Fruit fly (Drosophila melanogaster) whole organism, embryonic: ENCODE results near the gene SclB.

Source experiments
- Antp ChIP-seq: fragments of 200-800 bp; sonication (Bioruptor generic); optimal IDR thresholded peaks from 3 replicates; lab custom pipeline; 2016; ENCODE audit warnings: missing biosample characterization, missing genetic modification characterization
- Bteb2 ChIP-seq: fragments of 200-800 bp; sonication (Bioruptor generic); optimal IDR thresholded peaks from 2 replicates; lab custom pipeline; 2016; ENCODE audit warnings: missing biosample characterization, missing genetic modification characterization
- CG5245 ChIP-seq: fragments of 200-800 bp; sonication (Bioruptor generic); optimal IDR thresholded peaks from 3 replicates; lab custom pipeline; 2016; ENCODE audit warnings: missing biosample characterization, missing genetic modification characterization
- CG7745 ChIP-seq: fragments of 200-800 bp; sonication (Bioruptor generic); optimal IDR thresholded peaks from 2 replicates; lab custom pipeline; 2018; ENCODE audit warnings: missing biosample characterization, mild to moderate bottlenecking, missing genetic modification characterization, moderate library complexity
- CG8478 ChIP-seq: fragments of >200 bp; optimal IDR thresholded peaks from 2 replicates; lab custom pipeline; 2018
- Oli ChIP-seq: fragments of 200-800 bp; sonication (Bioruptor generic); optimal IDR thresholded peaks from 2 replicates; lab custom pipeline; 2018; ENCODE audit warnings: missing biosample characterization, mild to moderate bottlenecking, missing genetic modification characterization, moderate library complexity
- gcm2 ChIP-seq: fragments of 200-800 bp; sonication (Bioruptor generic); optimal IDR thresholded peaks from 2 replicates; lab custom pipeline; 2016; ENCODE audit warnings: missing biosample characterization, missing genetic modification characterization
- ham ChIP-seq: fragments of 200-800 bp; sonication (Bioruptor generic); IDR thresholded peaks from 2 replicates; pipeline ENCODE4 v1.3.6; 2022; ENCODE audit warnings: missing biosample characterization, missing genetic modification characterization
- jigr1 ChIP-seq: fragments of 200-800 bp; sonication (Bioruptor generic); IDR thresholded peaks from 3 replicates; pipeline ENCODE4 v1.3.6; 2022; ENCODE audit warnings: missing biosample characterization, missing genetic modification characterization
- pan ChIP-seq, 4 experiments: fragments of >200 bp in 3 of 4; fragments of 200-800 bp in 1 of 4; sonication (Bioruptor generic) in 1 of 4; optimal IDR thresholded peaks in 3 of 4; IDR thresholded peaks in 1 of 4; 2 replicates each; pipeline versions ENCODE4 v1.3.6 to Lab custom; 2017 to 2022; ENCODE audit warnings: missing biosample characterization in 2 of 4, missing genetic modification characterization in 2 of 4, mixed read lengths in 1 of 4
- sd ChIP-seq: fragments of 200-800 bp; sonication (Bioruptor generic); optimal IDR thresholded peaks from 3 replicates; lab custom pipeline; 2018; ENCODE audit warnings: missing biosample characterization, mild to moderate bottlenecking, missing genetic modification characterization, moderate library complexity
- sens-2 ChIP-seq: fragments of 200-800 bp; sonication (Bioruptor generic); IDR thresholded peaks from 2 replicates; pipeline ENCODE4 v1.3.6; 2022; ENCODE audit warnings: missing biosample characterization, missing genetic modification characterization
- shn ChIP-seq: fragments of 200-800 bp; sonication (Bioruptor generic); optimal IDR thresholded peaks from 3 replicates; lab custom pipeline; 2016; ENCODE audit warnings: missing biosample characterization, missing genetic modification characterization
- sug ChIP-seq: fragments of 200-800 bp; optimal IDR thresholded peaks from 2 replicates; lab custom pipeline; 2019; ENCODE audit warnings: missing biosample characterization, mild to moderate bottlenecking, missing genetic modification characterization, moderate library complexity

dm6 chr2L:16876555-16876954 lies 38.8 kb downstream of the SclB start:
- no peak for TF ChIP-seq CG8478 (lab: Kevin White, UChicago)
- TF ChIP-seq sd, result peak; percentile 86
- no peak for TF ChIP-seq jigr1
- no peak for TF ChIP-seq CG7745 (tag; lab: Kevin White, UChicago)
- no peak for TF ChIP-seq pan (optimal IDR thresholded peaks at IDR 0.05; lab: Kevin White, UChicago)
- no peak for TF ChIP-seq pan (GFP tag; optimal IDR thresholded peaks at IDR 0.05 in 1 of 2, IDR thresholded peaks at IDR 0.05 in 1 of 2)
- no peak for TF ChIP-seq gcm2 (GFP tag; lab: Kevin White, UChicago)
- TF ChIP-seq sug (tag; lab: Kevin White, UChicago), result no peak
- TF ChIP-seq Bteb2 (GFP tag; lab: Kevin White, UChicago), result no peak
- TF ChIP-seq CG5245, result no peak
- TF ChIP-seq Oli (tag; lab: Kevin White, UChicago), result no peak
- no peak for TF ChIP-seq shn (GFP tag; lab: Kevin White, UChicago)
- TF ChIP-seq sens-2 (GFP tag; lab: Robert Waterston, UW), result no peak
- TF ChIP-seq Antp, result no peak
- TF ChIP-seq ham, result no peak
